Worm (Caenorhabditis elegans): ENCODE data around the gene sri-42.

The sri-42 gene

ce11 chrII:3118907-3119382 is 23.8 kb downstream of the sri-42 start, which contains the start of gene T10D4.6:
TSS of gene T10D4.6 (plus strand) at chrII:3119332.
- TF ChIP-seq nhr-48 (tag; optimal IDR thresholded peaks at IDR 0.05) = no peak
- TF ChIP-seq R02D3.7 (tag; optimal IDR thresholded peaks at IDR 0.05) = no peak
- no peak for TF ChIP-seq rbr-2 (tag; optimal IDR thresholded peaks at IDR 0.05)
- no peak for TF ChIP-seq attf-4 (tag; optimal IDR thresholded peaks at IDR 0.05)
- TF ChIP-seq egl-43 (GFP tag; IDR thresholded peaks at IDR 0.05) = no peak
- TF ChIP-seq nhr-6 (tag; optimal IDR thresholded peaks at IDR 0.05) = peak; percentile 0
- peak; percentile 24 for TF ChIP-seq dpl-1 (GFP tag; optimal IDR thresholded peaks at IDR 0.05)
- TF ChIP-seq tag-97 (GFP tag; IDR thresholded peaks at IDR 0.05) = no peak
- no peak for TF ChIP-seq daf-19 (GFP tag; conservative IDR thresholded peaks at IDR 0.05)
- peak; percentile 47 for TF ChIP-seq mes-2 (tag; optimal IDR thresholded peaks at IDR 0.05; ENCODE audit: poor library complexity, severe bottlenecking)
- TF ChIP-seq ztf-11 (tag; optimal IDR thresholded peaks at IDR 0.05) = no peak
- TF ChIP-seq hmg-1.1 (GFP tag; IDR thresholded peaks at IDR 0.05) = peak; percentile 44; the same call in 1 of the 2 replicates
- TF ChIP-seq nhr-11 (tag; optimal IDR thresholded peaks at IDR 0.05) = no peak
- no peak for TF ChIP-seq ceh-44 (GFP tag; IDR thresholded peaks at IDR 0.05)
- no peak for TF ChIP-seq nhr-28 (tag; optimal IDR thresholded peaks at IDR 0.05)
- TF ChIP-seq zip-11 (GFP tag; IDR thresholded peaks at IDR 0.05) = no peak
- no peak for TF ChIP-seq ZK337.2 (GFP tag; IDR thresholded peaks at IDR 0.05)
- TF ChIP-seq vab-7 (GFP tag; IDR thresholded peaks at IDR 0.05) = no peak
- TF ChIP-seq sdz-12 (GFP tag; optimal IDR thresholded peaks at IDR 0.05) = no peak
- TF ChIP-seq F26F4.8 (GFP tag; conservative IDR thresholded peaks at IDR 0.05) = no peak
- no peak for TF ChIP-seq Y48G9A.11 (GFP tag; IDR thresholded peaks at IDR 0.05)
- no peak for TF ChIP-seq mxl-2 (GFP tag; conservative IDR thresholded peaks at IDR 0.05)

- TF ChIP-seq ceh-82 (tag; optimal IDR thresholded peaks at IDR 0.05) = no peak
- TF ChIP-seq D1046.2 (GFP tag; IDR thresholded peaks at IDR 0.05) = no peak
- TF ChIP-seq fkh-10 (GFP tag; optimal IDR thresholded peaks at IDR 0.05) = no peak
- no peak for TF ChIP-seq Y75B8A.6 (GFP tag; IDR thresholded peaks at IDR 0.05)
- no peak for TF ChIP-seq Y5F2A.4 (GFP tag; optimal IDR thresholded peaks at IDR 0.05)
- no peak for TF ChIP-seq nhr-41 (GFP tag; IDR thresholded peaks at IDR 0.05)
- no peak for TF ChIP-seq lsy-2 (tag; optimal IDR thresholded peaks at IDR 0.05)
- TF ChIP-seq hmg-1.1 (GFP tag; IDR thresholded peaks at IDR 0.05) = no peak
- TF ChIP-seq hlh-30 (tag; optimal IDR thresholded peaks at IDR 0.05; ENCODE audit: insufficient read depth) = no peak
- TF ChIP-seq Y48G9A.11 (GFP tag; IDR thresholded peaks at IDR 0.05) = no peak
- no peak for TF ChIP-seq gei-8 (GFP tag; optimal IDR thresholded peaks at IDR 0.05)
- TF ChIP-seq ZK546.5 (tag; optimal IDR thresholded peaks at IDR 0.05) = no peak
- no peak for TF ChIP-seq mes-2 (tag; optimal IDR thresholded peaks at IDR 0.05; ENCODE audit: poor library complexity, severe bottlenecking)
These were observed 25.3 kb downstream of the sri-42 start, which contains the start of gene T10D4.7 for ce11 chrII:3117471-3117870. TSS of gene T10D4.7 (plus strand) at chrII:3117771.

- TF ChIP-seq ZK546.5 (tag; optimal IDR thresholded peaks at IDR 0.05) (no peak), T26A8.4 (GFP tag; IDR thresholded peaks at IDR 0.05) (no peak), spr-3 (GFP tag; optimal IDR thresholded peaks at IDR 0.05) (no peak), pha-4 (GFP tag; IDR thresholded peaks at IDR 0.05) (no peak), pha-4 (tag; optimal IDR thresholded peaks at IDR 0.05) (no peak), dmd-9 (GFP tag; IDR thresholded peaks at IDR 0.05) (no peak), zip-11 (GFP tag; IDR thresholded peaks at IDR 0.05) (no peak), F44E2.7 (GFP tag; IDR thresholded peaks at IDR 0.05) (no peak), lin-38 (GFP tag; IDR thresholded peaks at IDR 0.05) (no peak), fos-1 (tag; optimal IDR thresholded peaks at IDR 0.05) (no peak)
These were observed 28.8 kb downstream of the sri-42 start, which contains the start of gene clec-123 for ce11 chrII:3113934-3114333. TSS of gene clec-123 (plus strand) at chrII:3114234.

Measured in whole organism, L4 larva.